Worm (Caenorhabditis elegans) whole organism, L4/young adult: ENCODE measurements around the gene srb-12.

Experiments used
- W03F9.2 ChIP-seq: fragments of 150-350 bp; optimal IDR thresholded peaks from 2 replicates; lab custom pipeline; 2014; ENCODE audit warnings: missing biosample characterization, missing genetic modification characterization
- dao-5 ChIP-seq: sonication (generic microtip); optimal IDR thresholded peaks from 2 replicates; lab custom pipeline; 2016; ENCODE audit warnings: missing genotype, missing genetic modification characterization, moderate library complexity, missing compliant biosample characterization
- him-1 ChIP-seq: sonication (generic microtip); optimal IDR thresholded peaks from 2 replicates; lab custom pipeline; 2016; ENCODE audit warnings: missing genotype, missing genetic modification reagents, missing genetic modification characterization, missing compliant biosample characterization

DNA sequence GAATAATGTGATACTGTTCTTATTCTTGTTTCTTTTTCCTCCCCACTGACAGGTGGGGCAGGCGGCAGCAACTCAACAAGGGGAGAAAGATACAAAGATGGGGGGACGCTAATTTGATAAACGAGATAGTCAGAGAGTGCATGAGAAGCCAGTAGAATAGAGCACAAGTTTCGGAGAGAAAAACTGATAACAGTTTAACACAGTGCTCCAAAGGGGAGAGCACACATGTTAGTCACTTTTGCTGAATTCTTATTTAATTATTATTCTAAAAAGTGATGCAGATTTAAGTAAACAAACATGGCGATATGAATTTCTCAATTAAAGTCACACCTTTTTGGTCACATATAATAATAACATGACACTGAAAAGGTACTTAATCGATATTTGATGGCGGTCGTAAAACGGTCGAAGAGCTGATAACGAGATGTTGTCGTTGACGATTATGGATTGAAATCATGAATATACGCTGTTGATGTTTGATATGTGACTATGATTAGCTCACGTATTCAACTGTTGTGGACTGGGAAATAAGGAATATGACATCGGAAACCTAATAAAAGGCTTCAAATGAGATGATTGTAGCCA lies 31.6 kb upstream of the srb-12 start:
- TF ChIP-seq W03F9.2 (tag; lab: Kevin White, UChicago) (no peak), dao-5 (tag; lab: Kevin White, UChicago) (no peak), him-1 (no peak)
